Worm (Caenorhabditis elegans) whole organism, L4/young adult: Measurements from ENCODE around the gene T18D3.6.

Experiments used
- W03F9.2 ChIP-seq: fragments of 150-350 bp; optimal IDR thresholded peaks from 2 replicates; lab custom pipeline; 2014; ENCODE audit warnings: missing biosample characterization, missing genetic modification characterization
- dao-5 ChIP-seq: sonication (generic microtip); optimal IDR thresholded peaks from 2 replicates; lab custom pipeline; 2016; ENCODE audit warnings: missing genotype, missing genetic modification characterization, moderate library complexity, missing compliant biosample characterization
- him-1 ChIP-seq: sonication (generic microtip); optimal IDR thresholded peaks from 2 replicates; lab custom pipeline; 2016; ENCODE audit warnings: missing genotype, missing genetic modification reagents, missing genetic modification characterization, missing compliant biosample characterization

Gene T18D3.6

DNA sequence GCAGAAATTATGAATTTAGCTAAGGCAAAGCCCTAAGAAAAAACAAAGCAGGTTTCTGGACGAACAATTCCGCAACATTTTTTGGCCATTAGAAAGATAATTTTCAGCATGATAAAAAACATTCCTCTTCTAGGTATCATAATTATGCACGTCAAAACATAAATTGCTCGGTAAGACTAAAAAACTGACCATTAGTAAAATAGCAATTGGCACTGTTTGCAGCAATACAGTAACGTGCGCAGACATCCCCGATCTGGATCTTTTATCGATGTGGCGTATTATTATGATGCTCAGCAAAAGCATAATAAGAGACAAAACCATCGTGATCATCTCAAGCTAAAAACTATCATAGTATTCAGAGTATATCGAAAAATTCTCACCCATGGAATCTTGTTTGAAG lies 26.7 kb downstream of the T18D3.6 start:
- TF ChIP-seq dao-5 (no peak), him-1 (tag; lab: Kevin White, UChicago) (no peak), W03F9.2 (tag; lab: Kevin White, UChicago) (no peak)

- TF ChIP-seq W03F9.2 (tag; lab: Kevin White, UChicago): no peak
- no peak for TF ChIP-seq him-1 (tag; lab: Kevin White, UChicago)
- no peak for TF ChIP-seq dao-5
Measured at ce11 chrX:12477341-12477740, 27.6 kb downstream of the T18D3.6 start, which contains the start of gene F45E6.1. F45E6.1 (minus strand) TSS chrX:12477441.

DNA sequence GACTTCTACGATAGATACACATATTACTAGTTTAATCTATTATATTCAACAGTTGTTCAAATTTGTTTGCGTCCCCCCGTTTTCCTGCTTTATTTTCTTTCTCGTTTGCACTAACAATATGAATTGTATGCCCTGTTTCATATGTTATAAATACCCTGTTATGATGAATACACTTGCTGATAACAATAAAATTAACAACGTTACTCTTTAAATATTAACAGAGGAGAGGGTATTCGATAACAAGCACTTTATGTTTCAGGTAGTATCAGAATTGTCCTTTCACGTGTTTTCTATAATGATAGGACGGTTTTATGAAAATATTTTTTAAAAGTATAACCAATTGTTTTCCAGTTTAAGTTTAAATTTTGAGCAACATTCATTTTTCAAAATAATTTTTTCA lies 28.8 kb downstream of the T18D3.6 start:
- no peak for TF ChIP-seq W03F9.2 (tag; lab: Kevin White, UChicago)
- TF ChIP-seq him-1 (tag; lab: Kevin White, UChicago): no peak
- no peak for TF ChIP-seq dao-5

ce11 chrX:12479027-12479426 lies 29.3 kb downstream of the T18D3.6 start:
- TF ChIP-seq dao-5 (no peak), W03F9.2 (tag; lab: Kevin White, UChicago) (no peak), him-1 (tag; lab: Kevin White, UChicago) (no peak)

DNA sequence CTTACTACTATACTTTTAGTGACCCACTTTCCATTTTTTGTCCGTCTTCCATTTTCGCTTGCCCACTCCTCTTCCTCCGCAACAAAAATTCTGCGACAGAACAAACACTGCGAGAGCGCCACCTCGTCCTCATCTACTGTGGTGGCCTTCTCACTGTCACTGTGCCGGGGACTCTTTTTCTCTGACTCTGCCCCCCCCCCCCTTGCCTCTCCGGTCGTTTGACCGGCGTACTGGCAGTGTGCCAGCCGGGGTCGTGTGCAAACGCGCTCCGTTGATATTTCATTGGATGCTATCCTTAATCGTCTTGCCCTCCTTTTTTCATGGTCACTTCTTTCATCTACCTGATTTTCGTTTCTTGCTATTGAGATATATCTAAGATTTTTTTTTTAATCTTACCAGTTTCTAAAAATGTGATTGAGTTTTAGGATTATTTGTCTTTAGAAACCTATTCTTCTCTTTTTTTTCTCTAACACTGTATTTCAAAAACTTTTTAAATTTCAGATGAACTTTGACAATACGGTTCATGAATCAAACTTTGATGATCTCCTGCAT lies 30.8 kb downstream of the T18D3.6 start, which contains the start of gene atf-6:
atf-6 (plus strand) TSS at position 502 of the 552 bp plus-strand sequence.
- TF ChIP-seq him-1 (tag; lab: Kevin White, UChicago) (peak; percentile 57), dao-5 (peak; percentile 24), W03F9.2 (tag; lab: Kevin White, UChicago) (no peak)

- TF ChIP-seq dao-5: no peak
- TF ChIP-seq him-1 (tag; lab: Kevin White, UChicago): no peak
- TF ChIP-seq W03F9.2 (tag; lab: Kevin White, UChicago): no peak
Measured at ce11 chrX:12484078-12484477, 34.4 kb downstream of the T18D3.6 start.

- TF ChIP-seq W03F9.2 (tag; lab: Kevin White, UChicago): no peak
- TF ChIP-seq dao-5: no peak
- no peak for TF ChIP-seq him-1 (tag; lab: Kevin White, UChicago)
Measured at ce11 chrX:12484749-12485148, 35.1 kb downstream of the T18D3.6 start, which contains the start of gene tbc-13. tbc-13 (plus strand) TSS chrX:12485049.

DNA sequence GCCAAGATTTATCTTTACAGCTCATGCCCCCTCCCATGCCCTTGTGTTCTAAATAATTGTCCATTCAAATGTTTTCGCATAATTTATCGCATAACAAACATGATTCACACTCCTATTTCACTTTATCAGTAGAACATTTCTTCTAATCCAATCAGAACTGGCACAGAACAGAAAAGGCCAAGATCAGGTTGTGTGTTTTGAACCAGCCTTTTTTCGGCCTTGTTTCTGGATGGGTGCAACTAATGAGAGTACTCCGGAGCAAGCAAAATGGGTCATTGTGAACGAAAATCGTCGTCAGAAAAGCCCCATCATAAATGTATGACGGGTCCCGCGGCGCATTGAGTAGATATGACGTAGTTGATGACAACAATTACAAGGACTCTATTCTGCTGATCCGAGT lies 41.4 kb downstream of the T18D3.6 start:
- TF ChIP-seq W03F9.2 (tag; lab: Kevin White, UChicago) (no peak), dao-5 (no peak), him-1 (tag; lab: Kevin White, UChicago) (no peak)

ce11 chrX:12492467-12492866 lies 42.8 kb downstream of the T18D3.6 start, which contains the start of gene lips-1:
lips-1 (plus strand) TSS chrX:12492767.
- no peak for TF ChIP-seq him-1 (tag; lab: Kevin White, UChicago)
- TF ChIP-seq W03F9.2 (tag; lab: Kevin White, UChicago): no peak
- no peak for TF ChIP-seq dao-5

DNA sequence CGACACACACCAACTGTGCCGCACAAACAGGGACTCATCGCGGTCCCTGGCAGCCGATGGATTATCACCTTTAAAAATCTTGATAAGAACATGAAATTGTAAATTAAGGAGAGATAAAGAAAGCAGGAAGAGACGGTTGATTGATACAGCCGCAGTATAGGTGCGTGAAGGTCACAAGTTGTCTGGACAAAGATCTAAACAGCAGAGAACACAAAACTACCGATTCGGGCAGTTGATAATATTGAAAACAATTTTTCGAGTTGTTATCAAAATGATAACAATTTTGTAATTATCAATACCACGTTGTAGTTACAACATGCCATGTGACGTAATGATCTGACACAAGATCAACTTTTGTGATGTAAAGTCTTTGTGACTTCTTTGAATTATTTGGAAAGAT lies 51.1 kb downstream of the T18D3.6 start:
- TF ChIP-seq W03F9.2 (tag; lab: Kevin White, UChicago): peak; percentile 13
- no peak for TF ChIP-seq dao-5
- TF ChIP-seq him-1 (tag; lab: Kevin White, UChicago): no peak
